Fruit fly (Drosophila melanogaster) whole organism, embryonic: ENCODE data around the gene Sf3b6.

Source experiments
- B-H1 ChIP-seq: fragments of 200-800 bp; sonication (Bioruptor generic); IDR thresholded peaks from 3 replicates; pipeline ENCODE4 v1.3.6; 2022; ENCODE audit warnings: missing biosample characterization, missing genetic modification characterization
- CG10267 ChIP-seq: fragments of 200-800 bp; sonication (Bioruptor generic); optimal IDR thresholded peaks from 2 replicates; lab custom pipeline; 2018; ENCODE audit warnings: missing biosample characterization, mild to moderate bottlenecking, missing genetic modification characterization, moderate library complexity
- CG10366 ChIP-seq: fragments of 200-800 bp; sonication (Bioruptor generic); IDR thresholded peaks from 2 replicates; pipeline ENCODE4 v1.3.6; 2022; ENCODE audit warnings: missing biosample characterization, missing genetic modification characterization
- CG12071 ChIP-seq: fragments of 200-800 bp; sonication (Bioruptor generic); optimal IDR thresholded peaks from 3 replicates; lab custom pipeline; 2018; ENCODE audit warnings: missing biosample characterization, mild to moderate bottlenecking, missing genetic modification characterization
- CG13123 ChIP-seq: fragments of 200-800 bp; sonication (Bioruptor generic); optimal IDR thresholded peaks from 2 replicates; lab custom pipeline; 2016; ENCODE audit warnings: missing biosample characterization, missing genetic modification characterization
- CG13424 ChIP-seq: fragments of 200-800 bp; sonication (Bioruptor generic); optimal IDR thresholded peaks from 2 replicates; lab custom pipeline; 2019; ENCODE audit warnings: missing biosample characterization, mild to moderate bottlenecking, missing genetic modification characterization, moderate library complexity
- CG14860 ChIP-seq: fragments of 200-800 bp; sonication (Bioruptor generic); IDR thresholded peaks from 3 replicates; pipeline ENCODE4 v1.3.6; 2022; ENCODE audit warnings: missing biosample characterization, missing genetic modification characterization; ENCODE audit not compliant: partially characterized antibody
- CG33213 ChIP-seq: fragments of 200-800 bp; sonication (Bioruptor generic); optimal IDR thresholded peaks from 3 replicates; lab custom pipeline; 2016; ENCODE audit warnings: missing biosample characterization, missing genetic modification characterization
- CG3407 ChIP-seq: fragments of 200-800 bp; sonication (Bioruptor generic); optimal IDR thresholded peaks from 2 replicates; lab custom pipeline; 2018; ENCODE audit warnings: missing biosample characterization, mild to moderate bottlenecking, missing genetic modification characterization
- CG3726 ChIP-seq: fragments of 200-800 bp; sonication (Bioruptor generic); IDR thresholded peaks from 3 replicates; pipeline ENCODE4, ENCODE4 v1.3.6; 2022; ENCODE audit warnings: missing biosample characterization, missing genetic modification characterization
- CG4328 ChIP-seq: fragments of 200-800 bp; sonication (Bioruptor generic); optimal IDR thresholded peaks from 3 replicates; lab custom pipeline; 2017; ENCODE audit warnings: missing biosample characterization, missing genetic modification reagents, missing genetic modification characterization
- CG5953 ChIP-seq: fragments of 200-800 bp; sonication (Bioruptor generic); IDR thresholded peaks from 2 replicates; pipeline ENCODE4 v1.3.6; 2022; ENCODE audit warnings: missing biosample characterization, missing genetic modification characterization
- CG6654 ChIP-seq: fragments of 200-800 bp; sonication (Bioruptor generic); optimal IDR thresholded peaks from 2 replicates; lab custom pipeline; 2017; ENCODE audit warnings: missing biosample characterization, mild to moderate bottlenecking, missing genetic modification characterization
- CG7271 ChIP-seq: fragments of 200-800 bp; sonication (Bioruptor generic); optimal IDR thresholded peaks from 2 replicates; lab custom pipeline; 2018; ENCODE audit warnings: missing biosample characterization, mild to moderate bottlenecking, missing genetic modification characterization, moderate library complexity
- CG7372 ChIP-seq: fragments of 200-800 bp; sonication (Bioruptor generic); IDR thresholded peaks from 2 replicates; pipeline ENCODE4 v1.3.6; 2022; ENCODE audit warnings: missing biosample characterization, missing genetic modification characterization
- CG7963 ChIP-seq: fragments of 200-800 bp; sonication (Bioruptor generic); IDR thresholded peaks from 3 replicates; pipeline ENCODE4 v1.3.6; 2022; ENCODE audit warnings: missing biosample characterization, missing genetic modification characterization; ENCODE audit not compliant: partially characterized antibody
- CkIIα-i1 ChIP-seq: fragments of 200-800 bp; sonication (Bioruptor generic); IDR thresholded peaks from 2 replicates; pipeline ENCODE4 v1.3.6; 2022; ENCODE audit warnings: missing biosample characterization, missing genetic modification characterization
- CoRest ChIP-seq: fragments of 200-800 bp; sonication (Bioruptor generic); optimal IDR thresholded peaks from 3 replicates; lab custom pipeline; 2018; ENCODE audit warnings: missing biosample characterization, mild to moderate bottlenecking, missing genetic modification characterization, moderate library complexity
- Fer3 ChIP-seq: fragments of 200-800 bp; sonication (Bioruptor generic); optimal IDR thresholded peaks from 2 replicates; lab custom pipeline; 2018; ENCODE audit warnings: missing biosample characterization, mild to moderate bottlenecking, missing genetic modification characterization, moderate library complexity
- Hsf ChIP-seq: fragments of 200-800 bp; sonication (Bioruptor generic); optimal IDR thresholded peaks from 3 replicates; lab custom pipeline; 2016; ENCODE audit warnings: missing biosample characterization, missing genetic modification characterization
- Lim3 ChIP-seq: fragments of 200-800 bp; sonication (Bioruptor generic); IDR thresholded peaks from 2 replicates; pipeline ENCODE4 v1.3.6; 2022; ENCODE audit warnings: missing biosample characterization, missing genetic modification characterization
- MESR4 ChIP-seq: fragments of 200-800 bp; sonication (Bioruptor generic); optimal IDR thresholded peaks from 2 replicates; lab custom pipeline; 2018; ENCODE audit warnings: missing biosample characterization, mild to moderate bottlenecking, missing genetic modification characterization, moderate library complexity
- Max ChIP-seq: fragments of 200-800 bp; sonication (Bioruptor generic); optimal IDR thresholded peaks from 2 replicates; lab custom pipeline; 2016; ENCODE audit warnings: missing biosample characterization, mild to moderate bottlenecking, missing genetic modification characterization
- NK7.1 ChIP-seq: fragments of 200-800 bp; sonication (Bioruptor generic); optimal IDR thresholded peaks from 3 replicates; lab custom pipeline; 2016; ENCODE audit warnings: missing biosample characterization, missing genetic modification characterization
- Neu2 ChIP-seq: fragments of 200-800 bp; sonication (Bioruptor generic); optimal IDR thresholded peaks from 3 replicates; lab custom pipeline; 2016; ENCODE audit warnings: missing biosample characterization, missing genetic modification characterization, borderline replicate concordance
- Nf-YC ChIP-seq: fragments of 200-800 bp; optimal IDR thresholded peaks from 3 replicates; lab custom pipeline; 2019; ENCODE audit warnings: missing biosample characterization, mild to moderate bottlenecking, missing genetic modification characterization, moderate library complexity
- NfI ChIP-seq: fragments of 200-800 bp; sonication (Bioruptor generic); optimal IDR thresholded peaks from 3 replicates; lab custom pipeline; 2018; ENCODE audit warnings: missing biosample characterization, mild to moderate bottlenecking, missing genetic modification characterization, moderate library complexity
- Sox102F ChIP-seq: fragments of 200-800 bp; sonication (Bioruptor generic); optimal IDR thresholded peaks from 2 replicates; lab custom pipeline; 2018; ENCODE audit warnings: missing biosample characterization, mild to moderate bottlenecking, missing genetic modification characterization, moderate library complexity
- Sry-β ChIP-seq: fragments of 200-800 bp; sonication (Bioruptor generic); optimal IDR thresholded peaks from 2 replicates; lab custom pipeline; 2018; ENCODE audit warnings: missing biosample characterization, mild to moderate bottlenecking, missing genetic modification characterization, moderate library complexity
- al ChIP-seq: fragments of 200-800 bp; sonication (Bioruptor generic); IDR thresholded peaks from 2 replicates; pipeline ENCODE4 v1.3.6; 2022; ENCODE audit warnings: missing biosample characterization, missing genetic modification characterization
- ato ChIP-seq: fragments of 200-800 bp; sonication (Bioruptor generic); IDR thresholded peaks from 2 replicates; pipeline ENCODE4 v1.3.6; 2022; ENCODE audit warnings: missing biosample characterization, missing genetic modification characterization; ENCODE audit not compliant: partially characterized antibody
- az2 ChIP-seq: fragments of 200-800 bp; sonication (Bioruptor generic); optimal IDR thresholded peaks from 3 replicates; lab custom pipeline; 2016; ENCODE audit warnings: missing biosample characterization, missing genetic modification characterization
- bsh ChIP-seq, 2 experiments: fragments of 200-800 bp; sonication (Bioruptor generic); optimal IDR thresholded peaks; 2 replicates each; lab custom pipeline; 2017 to 2018; ENCODE audit warnings: mild to moderate bottlenecking in 2 of 2, missing biosample characterization in 2 of 2, missing genetic modification characterization in 2 of 2, moderate library complexity in 1 of 2
- cato ChIP-seq: fragments of 200-800 bp; sonication (Bioruptor generic); optimal IDR thresholded peaks from 2 replicates; lab custom pipeline; 2016; ENCODE audit warnings: missing biosample characterization, missing genetic modification characterization, borderline replicate concordance
- insv ChIP-seq, 2 experiments: fragments of 200-800 bp; sonication (Bioruptor generic); optimal IDR thresholded peaks; 3 replicates each; lab custom pipeline; 2016 to 2018; ENCODE audit warnings: missing biosample characterization in 2 of 2, missing genetic modification characterization in 2 of 2
- inv ChIP-seq: fragments of 200-800 bp; sonication (Bioruptor generic); IDR thresholded peaks from 2 replicates; pipeline ENCODE4 v1.3.6; 2022; ENCODE audit warnings: missing biosample characterization, missing genetic modification characterization; ENCODE audit not compliant: partially characterized antibody
- kah ChIP-seq: fragments of 200-800 bp; sonication (Bioruptor generic); optimal IDR thresholded peaks from 2 replicates; lab custom pipeline; 2018; ENCODE audit warnings: missing biosample characterization, mild to moderate bottlenecking, missing genetic modification characterization
- lov ChIP-seq, 2 experiments: fragments of 200-800 bp in 1 of 2; fragments of >200 bp in 1 of 2; sonication (Bioruptor generic) in 1 of 2; IDR thresholded peaks in 1 of 2; optimal IDR thresholded peaks in 1 of 2; 2 replicates in 1 of 2; 3 replicates in 1 of 2; pipeline versions ENCODE4 v1.3.6 to Lab custom; 2017 to 2022; ENCODE audit warnings: missing biosample characterization in 1 of 2, missing genetic modification characterization in 1 of 2
- luna ChIP-seq: fragments of 200-800 bp; sonication (Bioruptor generic); optimal IDR thresholded peaks from 2 replicates; lab custom pipeline; 2016; ENCODE audit warnings: missing biosample characterization, missing genetic modification characterization
- pros ChIP-seq: fragments of 200-800 bp; sonication (Bioruptor generic); optimal IDR thresholded peaks from 3 replicates; lab custom pipeline; 2019; ENCODE audit warnings: missing biosample characterization, mild to moderate bottlenecking, missing genetic modification characterization, moderate library complexity
- run ChIP-seq: fragments of 200-800 bp; sonication (Bioruptor generic); optimal IDR thresholded peaks from 3 replicates; lab custom pipeline; 2018; ENCODE audit warnings: missing biosample characterization, mild to moderate bottlenecking, missing genetic modification characterization
- slp2 ChIP-seq: fragments of 200-800 bp; sonication (Bioruptor generic); optimal IDR thresholded peaks from 2 replicates; lab custom pipeline; 2016; ENCODE audit warnings: missing biosample characterization, missing genetic modification characterization
- sqz ChIP-seq: fragments of 200-800 bp; sonication (Bioruptor generic); optimal IDR thresholded peaks from 3 replicates; lab custom pipeline; 2018; ENCODE audit warnings: missing biosample characterization, mild to moderate bottlenecking, missing genetic modification characterization
- tup ChIP-seq: fragments of 200-800 bp; sonication (Bioruptor generic); optimal IDR thresholded peaks from 2 replicates; lab custom pipeline; 2016; ENCODE audit warnings: missing biosample characterization, mild to moderate bottlenecking, missing genetic modification characterization, moderate library complexity
- unpg ChIP-seq: fragments of 200-800 bp; sonication (Bioruptor generic); optimal IDR thresholded peaks from 3 replicates; lab custom pipeline; 2018; ENCODE audit warnings: missing biosample characterization, mild to moderate bottlenecking, missing genetic modification characterization, moderate library complexity
- wdn ChIP-seq: fragments of 200-800 bp; sonication (Bioruptor generic); IDR thresholded peaks from 2 replicates; pipeline ENCODE4 v1.3.6; 2022; ENCODE audit warnings: missing biosample characterization, missing genetic modification characterization

The Sf3b6 gene

DNA sequence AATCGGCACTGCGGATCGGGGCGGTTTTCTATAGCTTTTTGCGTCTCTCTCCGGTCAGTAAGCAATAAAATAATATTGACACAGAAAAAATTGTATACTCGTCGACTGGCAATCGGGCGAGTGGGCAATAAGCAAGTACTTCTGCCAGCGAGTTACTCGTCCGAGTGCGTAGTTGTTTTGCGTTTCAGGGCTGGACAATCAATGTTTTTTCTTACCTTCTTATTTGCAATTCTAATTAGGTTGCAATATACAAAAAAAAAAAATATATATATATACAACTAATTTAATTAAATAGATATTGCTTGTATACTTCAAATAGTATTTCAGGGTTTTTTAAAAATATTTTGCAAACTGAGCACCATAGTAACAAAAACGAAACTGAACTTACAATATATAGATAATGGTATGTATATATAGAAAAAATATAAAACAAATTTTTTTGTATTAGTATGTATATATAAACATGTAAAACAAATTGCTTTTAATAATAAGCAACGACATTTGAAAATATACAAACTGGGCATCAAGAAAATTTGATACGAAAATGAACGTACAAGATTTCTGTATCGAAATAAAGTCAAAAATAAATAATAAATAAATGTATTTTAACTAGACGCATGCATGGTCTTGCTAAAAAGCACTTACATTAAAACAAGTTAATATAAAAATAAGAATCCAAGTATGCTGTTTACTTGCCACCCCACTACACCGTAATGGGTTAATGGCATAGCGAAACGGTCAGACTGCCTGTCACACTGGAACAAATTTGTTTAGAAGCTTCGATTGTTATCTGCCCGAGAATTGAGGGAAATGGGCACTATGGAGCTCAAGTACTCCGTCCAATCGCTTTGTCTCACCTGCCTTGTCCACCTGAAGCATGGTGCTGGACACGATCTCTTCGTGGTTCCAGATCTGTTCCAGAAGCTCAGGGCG, 3.7 kb downstream of the Sf3b6 start, which contains the start of the genes D19A and CG7386 (continued):
- TF ChIP-seq insv (GFP tag; optimal IDR thresholded peaks at IDR 0.05; lab: Kevin White, UChicago) (peak in 1 of 2 experiments; percentile 85), CG5953 (GFP tag; lab: Robert Waterston, UW) (0 out of 2 replicates have a peak, but pooled peaks have one; percentile 25), CG4328 (GFP tag; lab: Kevin White, UChicago) (peak; percentile 25), CG3726 (GFP tag; lab: Robert Waterston, UW) (0 out of 3 replicates have a peak, but pooled peaks have one; percentile 22), luna (GFP tag; lab: Kevin White, UChicago) (no peak), NfI (GFP tag; lab: Kevin White, UChicago) (peak; percentile 45), Hsf (peak; percentile 41), NK7.1 (no peak), CG10366 (GFP tag; lab: Robert Waterston, UW) (peak; percentile 56), CoRest (tag; lab: Kevin White, UChicago) (peak; percentile 70), slp2 (GFP tag; lab: Kevin White, UChicago) (peak; percentile 49), unpg (peak; percentile 67), CG7271 (tag; lab: Kevin White, UChicago) (no peak), B-H1 (GFP tag; lab: Robert Waterston, UW) (peak; percentile 16; the same call in 2 of the 3 replicates), MESR4 (GFP tag; lab: Kevin White, UChicago) (peak; percentile 78), Neu2 (GFP tag; lab: Kevin White, UChicago) (no peak), pros (GFP tag; lab: Kevin White, UChicago) (no peak), Sry-β (GFP tag; lab: Kevin White, UChicago) (no peak), bsh (GFP tag; optimal IDR thresholded peaks at IDR 0.05; lab: Kevin White, UChicago) (peak in 1 of 2 experiments; percentile 55), wdn (GFP tag; lab: Robert Waterston, UW) (no peak), CG13123 (GFP tag; lab: Kevin White, UChicago) (no peak), sqz (GFP tag; lab: Kevin White, UChicago) (peak; percentile 88), Fer3 (tag; lab: Kevin White, UChicago) (peak; percentile 54), CG6654 (no peak), CG13424 (peak; percentile 68), inv (GFP tag; lab: Robert Waterston, UW) (0 out of 2 replicates have a peak, but pooled peaks have one; percentile 21), CG10267 (peak; percentile 47), CkIIα-i1 (GFP tag; lab: Robert Waterston, UW) (no peak), cato (no peak), CG14860 (GFP tag; lab: Robert Waterston, UW) (no peak), ato (GFP tag; lab: Robert Waterston, UW) (no peak), CG12071 (GFP tag; lab: Kevin White, UChicago) (no peak), CG7372 (peak; percentile 32; the same call in 1 of the 2 replicates), Nf-YC (tag; lab: Kevin White, UChicago) (peak; percentile 63), CG7963 (GFP tag; lab: Robert Waterston, UW) (no peak), al (GFP tag; lab: Robert Waterston, UW) (peak; percentile 49), kah (peak; percentile 32), az2 (GFP tag; lab: Kevin White, UChicago) (peak; percentile 40), tup (GFP tag; lab: Kevin White, UChicago) (peak; percentile 5), CG3407 (GFP tag; lab: Kevin White, UChicago) (no peak), run (tag; lab: Kevin White, UChicago) (no peak), Max (GFP tag; lab: Kevin White, UChicago) (peak; percentile 31), CG33213 (GFP tag; lab: Kevin White, UChicago) (peak; percentile 38), Lim3 (GFP tag; lab: Robert Waterston, UW) (no peak), Sox102F (GFP tag; lab: Kevin White, UChicago) (peak; percentile 58), lov (optimal IDR thresholded peaks at IDR 0.05; lab: Kevin White, UChicago) (no peak), lov (GFP tag; IDR thresholded peaks at IDR 0.05; lab: Robert Waterston, UW) (peak; percentile 31; the same call in 1 of the 3 replicates)
